Fruit fly (Drosophila melanogaster): ENCODE results near the gene Doc3.

Doc3 gene

DNA sequence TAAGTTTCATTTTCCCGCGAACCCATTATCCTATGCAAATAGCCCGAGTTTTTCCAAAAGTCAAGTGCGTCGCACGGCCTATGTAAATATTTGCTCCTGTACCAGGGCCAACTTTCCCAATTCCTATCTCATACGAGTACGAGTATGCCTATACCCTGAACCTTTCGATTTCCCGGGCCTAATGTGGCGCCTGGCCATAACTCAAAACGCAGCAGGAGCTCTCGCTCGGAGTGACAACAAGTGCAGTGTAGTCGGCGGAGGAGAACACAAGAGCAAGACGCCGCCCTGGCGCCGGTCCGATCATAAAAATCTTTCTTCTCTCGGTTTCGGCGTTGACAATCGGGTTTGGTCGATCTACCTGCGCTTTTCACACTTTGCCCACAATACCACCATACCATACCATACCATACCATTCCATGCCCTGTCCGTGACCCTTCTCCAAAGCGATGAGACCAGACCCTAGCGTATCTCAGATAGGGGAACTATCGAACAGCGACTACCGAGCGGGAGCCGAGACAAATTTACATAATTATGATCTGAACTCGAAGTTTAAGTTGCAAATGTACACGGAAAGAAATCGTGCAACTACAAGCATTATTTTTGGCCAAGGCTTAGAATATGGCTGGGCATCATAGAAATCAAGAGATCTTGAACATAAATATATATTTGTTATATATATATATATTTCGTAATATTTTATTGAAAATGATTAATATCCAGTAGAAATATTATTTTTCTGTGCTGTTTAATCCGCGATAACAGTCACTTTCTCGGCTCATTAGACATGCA, 37.4 kb downstream of the Doc3 start (continued):
- no peak for TF ChIP-seq toy (GFP tag; IDR thresholded peaks at IDR 0.05)

DNA sequence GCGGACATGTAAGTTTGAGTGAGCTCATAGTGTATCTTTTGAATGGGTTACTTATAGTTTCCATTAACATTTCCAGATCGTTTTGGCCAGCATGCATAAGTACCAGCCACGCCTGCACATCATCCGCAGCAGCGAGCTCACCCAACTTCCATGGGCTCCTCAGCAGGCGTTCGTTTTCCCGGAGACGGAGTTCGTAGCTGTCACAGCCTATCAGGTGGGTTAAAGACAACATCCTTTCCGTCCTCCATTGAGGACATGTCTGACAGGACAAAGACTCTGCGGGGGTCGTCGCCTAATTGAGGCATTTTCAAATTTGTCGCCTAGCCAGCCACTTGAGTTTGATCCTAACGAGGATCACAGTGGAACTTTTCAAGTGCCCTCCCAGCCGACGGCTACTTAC, 38.7 kb downstream of the Doc3 start:
- no peak for TF ChIP-seq Chrac-16 (GFP tag; optimal IDR thresholded peaks at IDR 0.05)
- no peak for TF ChIP-seq CG14710 (tag; optimal IDR thresholded peaks at IDR 0.05)
- TF ChIP-seq CG10209 (GFP tag; optimal IDR thresholded peaks at IDR 0.05) = no peak
- TF ChIP-seq CG12391 (tag; optimal IDR thresholded peaks at IDR 0.05) = no peak
- peak; percentile 77 for TF ChIP-seq twi (tag; optimal IDR thresholded peaks at IDR 0.05)
- peak; percentile 76 for TF ChIP-seq zen (tag; optimal IDR thresholded peaks at IDR 0.05)
- no peak for TF ChIP-seq CG2202 (tag; optimal IDR thresholded peaks at IDR 0.05)
- peak; percentile 80 for TF ChIP-seq D (optimal IDR thresholded peaks at IDR 0.05)
- TF ChIP-seq D (GFP tag; optimal IDR thresholded peaks at IDR 0.05) = no peak
- TF ChIP-seq hth (optimal IDR thresholded peaks at IDR 0.05) = no peak
- TF ChIP-seq Atf3 (GFP tag; optimal IDR thresholded peaks at IDR 0.05) = no peak

DNA sequence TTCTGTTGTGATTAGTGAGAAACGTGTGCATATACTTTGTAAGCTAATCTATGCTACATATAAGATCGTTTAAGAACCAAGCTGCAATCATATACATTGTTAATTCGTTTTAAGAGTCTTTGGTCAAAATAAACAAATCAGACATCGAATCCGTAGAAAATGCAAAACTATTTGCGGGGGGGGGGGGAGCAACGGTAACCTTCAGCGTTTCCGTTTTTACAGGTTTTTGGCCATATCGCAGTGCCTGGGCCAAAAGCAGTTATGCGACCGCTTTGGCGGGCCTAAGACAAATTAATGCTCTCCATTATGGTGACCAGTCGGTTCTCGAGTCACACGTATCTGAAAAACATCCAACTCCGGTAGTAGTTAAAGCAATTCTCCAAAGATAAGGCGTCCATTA, 39.9 kb downstream of the Doc3 start:
- no peak for TF ChIP-seq nerfin-1 (tag; optimal IDR thresholded peaks at IDR 0.05)
- no peak for TF ChIP-seq chn (GFP tag; optimal IDR thresholded peaks at IDR 0.05)

DNA sequence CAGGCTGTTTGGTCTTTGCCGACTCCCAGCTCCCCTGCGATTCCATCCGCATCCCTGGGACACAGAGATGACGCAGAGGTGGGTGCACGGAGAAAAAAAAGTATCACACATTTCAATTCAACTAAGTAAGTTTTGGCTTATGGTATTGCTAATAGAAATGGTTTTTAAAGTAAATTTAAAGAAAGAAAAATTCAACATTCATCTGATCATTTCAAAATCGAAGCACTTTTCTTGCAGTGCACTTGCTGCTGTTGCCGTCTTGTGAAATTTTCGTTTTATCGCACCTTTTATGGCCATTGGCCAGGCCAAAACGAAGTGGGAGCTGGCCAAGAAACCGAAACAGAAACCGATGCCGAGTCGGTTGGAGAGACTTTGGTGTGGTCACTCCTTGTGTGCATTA, 40.3 kb downstream of the Doc3 start:
- TF ChIP-seq ewg (GFP tag; optimal IDR thresholded peaks at IDR 0.05) (peak; percentile 31), lmd (GFP tag; IDR thresholded peaks at IDR 0.05) (peak; percentile 68), Elba2 (GFP tag; optimal IDR thresholded peaks at IDR 0.05) (no peak), CoRest (tag; optimal IDR thresholded peaks at IDR 0.05) (peak; percentile 33), jumu (GFP tag; optimal IDR thresholded peaks at IDR 0.05) (no peak), CG7786 (GFP tag; optimal IDR thresholded peaks at IDR 0.05) (peak; percentile 55), rib (GFP tag; IDR thresholded peaks at IDR 0.05) (no peak), CG15514 (GFP tag; optimal IDR thresholded peaks at IDR 0.05) (peak; percentile 22), CG10274 (GFP tag; optimal IDR thresholded peaks at IDR 0.05) (peak; percentile 68), ro (GFP tag; IDR thresholded peaks at IDR 0.05) (peak; percentile 53), Lhr (GFP tag; optimal IDR thresholded peaks at IDR 0.05) (no peak), CG1602 (GFP tag; optimal IDR thresholded peaks at IDR 0.05) (peak; percentile 46), D (optimal IDR thresholded peaks at IDR 0.05) (no peak), D (GFP tag; optimal IDR thresholded peaks at IDR 0.05) (peak; percentile 54), slou (GFP tag; optimal IDR thresholded peaks at IDR 0.05) (no peak), CG12104 (GFP tag; optimal IDR thresholded peaks at IDR 0.05) (peak; percentile 27), sim (GFP tag; IDR thresholded peaks at IDR 0.05) (peak; percentile 66), Sox100B (GFP tag; optimal IDR thresholded peaks at IDR 0.05) (peak; percentile 55), CG17359 (tag; optimal IDR thresholded peaks at IDR 0.05) (peak; percentile 79), lola (GFP tag; optimal IDR thresholded peaks at IDR 0.05) (peak in 1 of 3 experiments; percentile 50), CG9797 (GFP tag; optimal IDR thresholded peaks at IDR 0.05) (no peak), CG13424 (tag; optimal IDR thresholded peaks at IDR 0.05) (peak; percentile 46), NK7.1 (GFP tag; optimal IDR thresholded peaks at IDR 0.05) (peak; percentile 15), CG7928 (GFP tag; optimal IDR thresholded peaks at IDR 0.05) (no peak), jigr1 (GFP tag; IDR thresholded peaks at IDR 0.05) (peak; percentile 29; the same call in 1 of the 3 replicates), CG15073 (GFP tag; optimal IDR thresholded peaks at IDR 0.05) (no peak), ssp (GFP tag; IDR thresholded peaks at IDR 0.05) (peak; percentile 72), cad (GFP tag; optimal IDR thresholded peaks at IDR 0.05) (no peak), bbx (GFP tag; IDR thresholded peaks at IDR 0.05; ENCODE audit: partially characterized antibody) (no peak), CG2678 (tag; optimal IDR thresholded peaks at IDR 0.05) (peak; percentile 74), CG13296 (GFP tag; optimal IDR thresholded peaks at IDR 0.05) (peak; percentile 25), btn (GFP tag; optimal IDR thresholded peaks at IDR 0.05) (peak; percentile 67), gce (GFP tag; IDR thresholded peaks at IDR 0.05) (peak; percentile 73; the same call in 1 of the 3 replicates)

Data from whole organism, embryonic.